Worm (Caenorhabditis elegans): ENCODE data around the gene R10E11.6.

Gene R10E11.6

DNA sequence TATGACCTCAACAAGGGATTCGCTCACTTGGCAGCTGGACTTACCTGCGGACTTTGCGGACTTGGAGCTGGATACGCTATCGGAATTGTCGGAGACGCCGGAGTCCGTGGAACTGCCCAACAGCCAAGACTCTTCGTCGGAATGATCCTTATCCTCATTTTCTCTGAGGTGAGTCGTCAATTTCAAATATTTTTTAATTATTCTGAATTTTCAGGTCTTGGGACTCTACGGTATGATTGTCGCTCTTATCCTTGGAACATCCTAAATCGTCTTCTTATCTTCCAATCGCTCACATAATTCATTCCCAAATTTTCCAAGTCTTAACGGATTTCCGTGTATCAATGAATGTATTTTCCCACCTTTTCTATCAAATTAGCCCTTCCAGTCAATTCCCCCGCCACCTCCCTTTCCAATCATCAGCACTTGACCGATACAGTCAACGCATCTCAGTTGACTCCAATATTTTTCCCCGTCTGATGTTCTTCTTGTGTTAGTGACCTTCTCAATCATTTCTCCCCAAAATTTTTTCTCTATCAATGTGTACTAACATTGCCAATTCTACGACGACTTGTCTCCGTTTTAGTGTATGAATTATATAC is at the start of gene R10E11.6:
R10E11.6 (plus strand) TSS at position 524 of the 599 bp plus-strand sequence.
- no peak for TF ChIP-seq ztf-29 (GFP tag; IDR thresholded peaks at IDR 0.05)
- no peak for TF ChIP-seq flt-1 (GFP tag; IDR thresholded peaks at IDR 0.05)
- TF ChIP-seq T22C8.4 (GFP tag; IDR thresholded peaks at IDR 0.05): no peak

DNA sequence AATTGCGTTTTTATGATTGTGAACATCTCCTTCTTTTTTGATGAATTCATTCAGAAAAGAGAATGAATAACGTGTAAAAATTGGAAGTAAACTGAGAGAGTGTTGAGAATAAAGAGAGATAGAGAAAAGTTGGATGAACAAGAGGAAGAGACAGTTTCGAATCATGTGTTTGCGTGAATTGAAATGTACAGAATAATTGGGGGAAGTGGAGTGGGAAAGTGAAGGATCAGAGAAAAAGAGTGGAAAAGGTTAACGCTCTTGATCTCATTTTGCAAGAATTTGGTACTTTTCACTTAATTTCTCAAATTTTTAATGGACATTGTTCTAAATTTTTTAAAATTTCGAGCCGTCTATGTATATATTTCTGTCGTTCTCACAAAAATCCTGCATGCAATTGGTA is 49.5 kb upstream of the R10E11.6 start:
- TF ChIP-seq tab-1 (GFP tag; IDR thresholded peaks at IDR 0.05): no peak
- no peak for TF ChIP-seq ztf-23 (GFP tag; IDR thresholded peaks at IDR 0.05)
- no peak for TF ChIP-seq ztf-29 (GFP tag; IDR thresholded peaks at IDR 0.05)

DNA sequence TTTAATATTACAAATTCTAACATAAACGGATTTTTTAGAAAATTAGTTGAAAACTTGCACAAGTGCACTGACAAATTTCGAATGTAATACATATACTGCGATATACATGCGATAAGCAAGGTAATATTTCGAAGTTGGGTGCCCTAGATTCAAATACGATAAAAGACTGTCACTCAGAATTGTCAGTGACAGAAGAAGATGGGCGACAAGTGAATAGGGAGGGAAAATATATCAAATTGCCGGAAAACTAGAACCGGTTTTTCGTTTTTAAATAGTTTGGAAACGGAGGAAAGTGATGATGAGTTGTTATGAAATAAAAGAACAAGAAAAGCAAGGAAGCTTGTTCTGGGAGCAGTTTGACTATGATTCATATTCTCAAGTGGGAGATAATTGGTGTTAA is 48.8 kb upstream of the R10E11.6 start:
- no peak for TF ChIP-seq T22C8.4 (GFP tag; IDR thresholded peaks at IDR 0.05)
- no peak for TF ChIP-seq cog-1 (tag; optimal IDR thresholded peaks at IDR 0.05)
- TF ChIP-seq tab-1 (GFP tag; IDR thresholded peaks at IDR 0.05): no peak
- no peak for TF ChIP-seq flt-1 (GFP tag; IDR thresholded peaks at IDR 0.05)
- TF ChIP-seq ref-1 (GFP tag; conservative IDR thresholded peaks at IDR 0.05): no peak
- no peak for TF ChIP-seq klf-2 (GFP tag; conservative IDR thresholded peaks at IDR 0.05)
- TF ChIP-seq med-1 (GFP tag; optimal IDR thresholded peaks at IDR 0.05; ENCODE audit: insufficient read depth): no peak
- TF ChIP-seq ztf-29 (GFP tag; IDR thresholded peaks at IDR 0.05): no peak
- TF ChIP-seq ztf-23 (GFP tag; IDR thresholded peaks at IDR 0.05): no peak

DNA sequence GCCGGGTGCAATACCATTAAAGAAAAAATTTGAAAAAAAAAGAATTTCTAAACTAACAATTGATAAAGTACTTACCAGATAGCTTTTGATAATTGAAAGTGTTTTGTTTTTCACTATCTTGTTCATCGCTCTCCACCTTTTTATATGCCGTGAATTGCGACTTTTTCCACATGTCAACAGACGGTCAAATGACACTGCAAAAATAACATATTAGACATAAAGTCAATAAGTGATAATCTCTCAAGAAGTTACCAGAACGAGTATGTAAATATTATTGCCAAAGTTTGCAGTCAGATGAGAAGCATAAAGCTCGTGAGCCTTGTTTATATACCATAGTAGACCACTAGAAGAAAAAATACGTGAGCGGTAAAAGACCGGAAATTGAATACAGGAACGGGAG is 46.9 kb upstream of the R10E11.6 start, which contains the start of gene dao-6:
dao-6 (minus strand) TSS at position 345 of the 400 bp plus-strand sequence.
- TF ChIP-seq ztf-29 (GFP tag; IDR thresholded peaks at IDR 0.05) (no peak), ztf-23 (GFP tag; IDR thresholded peaks at IDR 0.05) (no peak), cog-1 (tag; optimal IDR thresholded peaks at IDR 0.05) (no peak), med-1 (GFP tag; optimal IDR thresholded peaks at IDR 0.05; ENCODE audit: insufficient read depth) (no peak), T22C8.4 (GFP tag; IDR thresholded peaks at IDR 0.05) (no peak), flt-1 (GFP tag; IDR thresholded peaks at IDR 0.05) (no peak), ref-1 (GFP tag; conservative IDR thresholded peaks at IDR 0.05) (no peak), tab-1 (GFP tag; IDR thresholded peaks at IDR 0.05) (no peak), klf-2 (GFP tag; conservative IDR thresholded peaks at IDR 0.05) (no peak)

DNA sequence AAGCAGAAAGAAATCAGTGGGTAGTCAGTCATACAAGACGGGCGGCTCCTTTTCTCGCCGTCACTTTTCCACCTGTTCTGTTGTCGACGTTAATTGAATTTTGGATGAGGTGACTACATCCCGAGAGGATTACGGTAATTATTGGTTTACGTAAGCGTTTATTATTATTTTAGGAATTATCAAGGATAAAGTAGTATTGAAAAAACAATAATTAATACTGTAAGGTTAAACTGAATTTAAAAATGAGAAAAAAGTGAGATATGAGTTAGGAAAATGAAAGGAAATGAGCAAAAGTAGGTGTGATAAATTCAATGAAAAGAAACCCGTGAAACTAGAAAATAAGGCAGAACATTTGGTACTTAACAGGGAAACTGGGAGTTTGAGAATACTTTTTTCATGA is 43.9 kb upstream of the R10E11.6 start, which contains the start of gene hlh-4:
hlh-4 (minus strand) TSS at position 101 of the 400 bp plus-strand sequence.
- no peak for TF ChIP-seq tab-1 (GFP tag; IDR thresholded peaks at IDR 0.05)
- TF ChIP-seq cog-1 (tag; optimal IDR thresholded peaks at IDR 0.05): no peak
- no peak for TF ChIP-seq med-1 (GFP tag; optimal IDR thresholded peaks at IDR 0.05; ENCODE audit: insufficient read depth)
- TF ChIP-seq ref-1 (GFP tag; conservative IDR thresholded peaks at IDR 0.05): no peak

DNA sequence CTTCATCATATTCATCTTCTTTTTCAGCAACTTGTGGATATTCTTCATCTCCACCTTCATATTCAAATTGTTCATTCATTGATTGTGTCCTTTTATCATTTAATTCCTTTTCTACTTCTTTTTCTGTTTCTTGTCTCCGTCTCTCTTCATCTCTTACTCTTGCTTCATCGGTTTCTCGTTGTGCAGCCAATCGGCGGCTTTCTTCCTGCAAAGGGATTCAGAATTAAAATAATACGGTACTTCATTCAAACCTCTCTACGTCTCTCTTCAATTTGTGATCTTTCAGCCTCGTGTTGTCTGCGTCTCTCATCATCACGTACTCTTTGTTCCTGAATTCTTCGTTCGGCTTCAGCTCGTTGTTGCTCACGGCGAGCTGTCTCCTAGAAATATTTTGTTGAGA is 42.1 kb upstream of the R10E11.6 start:
- TF ChIP-seq flt-1 (GFP tag; IDR thresholded peaks at IDR 0.05) (no peak), tab-1 (GFP tag; IDR thresholded peaks at IDR 0.05) (no peak)

DNA sequence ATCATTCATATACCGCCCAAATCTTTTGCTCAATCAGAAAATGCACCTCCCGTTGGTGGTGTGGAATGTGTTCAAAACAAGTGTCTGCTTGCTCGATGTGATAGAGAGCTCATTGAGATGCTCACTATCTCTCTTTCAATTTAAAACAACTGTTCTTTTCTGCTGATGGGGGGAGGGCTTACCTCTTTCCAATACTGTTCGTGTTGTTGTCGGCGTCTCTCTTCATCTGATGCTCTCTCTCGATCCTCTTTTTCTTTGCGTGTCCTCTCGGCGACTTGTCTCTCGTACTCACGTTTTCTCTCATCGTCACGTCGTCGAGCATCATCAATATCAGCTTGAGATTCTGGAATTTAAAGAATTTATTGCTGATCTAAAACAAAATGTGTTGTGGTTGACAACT is 40.8 kb upstream of the R10E11.6 start:
- 0 out of 2 replicates have a peak, but pooled peaks have one; percentile 38 for TF ChIP-seq ztf-29 (GFP tag; IDR thresholded peaks at IDR 0.05)
- TF ChIP-seq ztf-23 (GFP tag; IDR thresholded peaks at IDR 0.05): no peak
- no peak for TF ChIP-seq med-1 (GFP tag; optimal IDR thresholded peaks at IDR 0.05; ENCODE audit: insufficient read depth)
- no peak for TF ChIP-seq cog-1 (tag; optimal IDR thresholded peaks at IDR 0.05)
- TF ChIP-seq flt-1 (GFP tag; IDR thresholded peaks at IDR 0.05): no peak

DNA sequence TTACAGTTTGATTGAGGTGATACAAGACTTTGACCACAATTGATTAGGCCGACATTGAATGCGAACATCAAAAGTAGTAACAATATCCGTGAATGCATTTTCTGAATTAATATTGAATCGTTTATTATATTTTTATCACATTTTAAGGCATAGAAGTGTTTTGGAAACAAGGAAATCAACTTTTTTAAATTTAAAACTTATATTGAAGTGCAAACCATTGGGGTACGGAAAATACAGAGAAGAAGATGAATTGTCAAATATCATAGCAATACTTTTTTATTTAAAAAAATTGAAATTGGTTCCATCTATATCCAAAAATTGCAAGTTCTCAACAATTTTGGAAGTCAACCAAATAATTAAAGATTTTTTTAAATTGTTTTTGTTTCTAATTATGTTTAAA is 39.6 kb upstream of the R10E11.6 start, which contains the start of gene T05G5.1:
T05G5.1 (minus strand) TSS at position 101 of the 400 bp plus-strand sequence.
- TF ChIP-seq klf-2 (GFP tag; conservative IDR thresholded peaks at IDR 0.05): no peak

DNA sequence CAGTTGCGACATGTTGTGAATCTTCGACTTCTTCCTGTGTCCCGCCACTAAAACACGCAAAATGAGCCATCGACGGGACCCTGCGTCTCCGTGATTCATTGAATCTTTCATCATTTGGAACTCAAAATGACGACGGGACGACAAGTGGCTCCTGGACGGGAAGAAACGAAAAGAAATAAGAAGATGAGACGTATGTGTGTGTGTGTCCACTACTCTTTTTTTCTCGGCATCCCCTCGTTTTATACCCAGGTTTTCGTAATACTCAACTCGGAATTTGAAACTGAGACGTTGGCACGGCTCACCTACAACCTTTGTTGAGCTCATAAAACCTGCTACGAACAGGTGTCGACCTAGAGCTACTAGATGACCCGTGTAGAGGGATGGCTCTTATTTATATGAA is 38.3 kb upstream of the R10E11.6 start:
- TF ChIP-seq ref-1 (GFP tag; conservative IDR thresholded peaks at IDR 0.05) (no peak; the same call in 1 of the 2 replicates), klf-2 (GFP tag; conservative IDR thresholded peaks at IDR 0.05) (no peak), med-1 (GFP tag; optimal IDR thresholded peaks at IDR 0.05; ENCODE audit: insufficient read depth) (no peak), flt-1 (GFP tag; IDR thresholded peaks at IDR 0.05) (no peak), tab-1 (GFP tag; IDR thresholded peaks at IDR 0.05) (no peak), cog-1 (tag; optimal IDR thresholded peaks at IDR 0.05) (no peak), T22C8.4 (GFP tag; IDR thresholded peaks at IDR 0.05) (no peak), ztf-29 (GFP tag; IDR thresholded peaks at IDR 0.05) (no peak), ztf-23 (GFP tag; IDR thresholded peaks at IDR 0.05) (no peak)

DNA sequence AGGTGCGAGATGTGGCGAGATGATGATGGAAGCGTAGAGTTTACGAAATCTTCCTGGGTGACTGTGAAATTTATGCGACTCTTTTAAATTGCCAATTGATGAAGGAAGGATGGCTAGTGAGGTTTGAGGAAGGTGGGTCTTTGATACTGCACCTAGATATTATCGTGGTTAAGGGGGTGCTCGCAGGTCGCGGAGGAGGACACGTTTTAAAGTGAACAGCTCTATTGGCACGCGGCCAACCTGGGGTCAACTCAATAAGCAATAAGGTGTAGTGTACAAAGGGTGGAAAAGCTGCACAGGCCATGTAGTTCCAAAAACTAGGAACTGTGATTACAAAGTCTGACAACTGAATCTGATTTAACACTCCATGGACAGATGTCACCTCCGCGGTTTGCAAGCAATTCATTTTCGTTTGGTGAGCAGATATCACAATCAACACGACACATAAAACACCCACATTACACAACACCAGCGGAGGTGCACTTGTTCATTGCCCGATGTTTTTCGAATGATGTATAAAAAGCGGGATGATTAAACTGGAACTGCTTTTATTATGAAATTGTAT is 37.4 kb upstream of the R10E11.6 start:
- TF ChIP-seq med-1 (GFP tag; optimal IDR thresholded peaks at IDR 0.05; ENCODE audit: insufficient read depth): no peak
- TF ChIP-seq ztf-23 (GFP tag; IDR thresholded peaks at IDR 0.05): no peak
- TF ChIP-seq cog-1 (tag; optimal IDR thresholded peaks at IDR 0.05): no peak
- TF ChIP-seq flt-1 (GFP tag; IDR thresholded peaks at IDR 0.05): no peak
- no peak for TF ChIP-seq ref-1 (GFP tag; conservative IDR thresholded peaks at IDR 0.05)
- TF ChIP-seq T22C8.4 (GFP tag; IDR thresholded peaks at IDR 0.05): no peak
- TF ChIP-seq tab-1 (GFP tag; IDR thresholded peaks at IDR 0.05): no peak
- no peak for TF ChIP-seq ztf-29 (GFP tag; IDR thresholded peaks at IDR 0.05)
- no peak for TF ChIP-seq klf-2 (GFP tag; conservative IDR thresholded peaks at IDR 0.05)

DNA sequence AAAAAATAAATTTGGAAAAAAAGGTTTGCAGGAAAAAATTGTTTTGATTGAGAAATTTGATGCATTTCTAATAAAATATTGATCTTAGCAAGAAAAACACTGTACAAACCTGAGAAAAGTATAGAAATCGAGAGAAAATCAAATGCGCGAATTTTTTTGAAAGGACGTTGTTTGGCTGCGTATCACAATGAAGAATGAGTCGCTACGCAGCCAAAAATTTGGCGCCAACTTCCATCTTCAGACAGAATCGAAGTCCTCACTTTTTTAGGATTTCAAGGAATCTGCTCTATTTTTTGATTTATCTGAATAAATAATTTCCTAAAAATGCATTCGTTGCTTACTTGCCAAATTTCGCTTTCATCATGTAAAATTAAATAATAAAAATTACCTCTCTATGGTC is 36.1 kb upstream of the R10E11.6 start:
- TF ChIP-seq tab-1 (GFP tag; IDR thresholded peaks at IDR 0.05) (no peak), ztf-23 (GFP tag; IDR thresholded peaks at IDR 0.05) (no peak), T22C8.4 (GFP tag; IDR thresholded peaks at IDR 0.05) (no peak), ztf-29 (GFP tag; IDR thresholded peaks at IDR 0.05) (no peak)
